Fruit fly (Drosophila melanogaster) whole organism, wandering third instar larva: ENCODE data around the gene Trissin.

Source experiments
- Dfd ChIP-seq: fragments of >200 bp; optimal IDR thresholded peaks from 2 replicates; lab custom pipeline; 2017; ENCODE audit warnings: missing biosample characterization, missing genetic modification characterization
- GATAd ChIP-seq: sonication (Bioruptor generic); optimal IDR thresholded peaks from 2 replicates; lab custom pipeline; 2016; ENCODE audit warnings: missing biosample characterization, missing genetic modification characterization
- Myc ChIP-seq: fragments of >200 bp; optimal IDR thresholded peaks from 2 replicates; lab custom pipeline; 2017
- Rel ChIP-seq, 2 experiments: fragments of 200-800 bp; sonication (Bioruptor generic) in 1 of 2; optimal IDR thresholded peaks; 2 replicates in 1 of 2; 3 replicates in 1 of 2; lab custom pipeline; 2016 to 2019; ENCODE audit warnings: mild to moderate bottlenecking in 2 of 2, missing biosample characterization in 2 of 2, missing genetic modification characterization in 2 of 2, moderate library complexity in 1 of 2
- Vsx2 ChIP-seq: fragments of 200-300, 225-300 bp; sonication (Bioruptor generic); optimal IDR thresholded peaks from 2 replicates; lab custom pipeline; 2018; ENCODE audit warnings: missing biosample characterization, missing genetic modification characterization; ENCODE audit not compliant: partially characterized antibody
- brk ChIP-seq: fragments of 200-800 bp; sonication (Bioruptor generic); optimal IDR thresholded peaks from 2 replicates; lab custom pipeline; 2016; ENCODE audit warnings: missing biosample characterization, mild to moderate bottlenecking, missing genetic modification characterization
- fru ChIP-seq: fragments of 200-800 bp; sonication (Bioruptor generic); optimal IDR thresholded peaks from 3 replicates; lab custom pipeline; 2016; ENCODE audit warnings: missing biosample characterization, mild to moderate bottlenecking, missing genetic modification characterization
- jim ChIP-seq: fragments of 175-275, 200-325 bp; sonication (Bioruptor generic); optimal IDR thresholded peaks from 2 replicates; lab custom pipeline; 2016; ENCODE audit warnings: missing biosample characterization, mild to moderate bottlenecking, missing genetic modification characterization
- rgr ChIP-seq: fragments of 200-800 bp; sonication (Bioruptor generic); optimal IDR thresholded peaks from 3 replicates; lab custom pipeline; 2016; ENCODE audit warnings: missing biosample characterization, mild to moderate bottlenecking, missing genetic modification characterization

dm6 chr3R:15512249-15512648, 27.1 kb upstream of the Trissin start:
- no peak for TF ChIP-seq fru (GFP tag; lab: Kevin White, UChicago)
- no peak for TF ChIP-seq Myc (lab: Kevin White, UChicago)
- TF ChIP-seq Vsx2 (GFP tag; lab: Kevin White, UChicago) = no peak
- TF ChIP-seq Dfd (GFP tag; lab: Kevin White, UChicago) = no peak
- no peak for TF ChIP-seq jim (GFP tag; lab: Kevin White, UChicago)
- TF ChIP-seq rgr (GFP tag; lab: Kevin White, UChicago) = no peak
- no peak for TF ChIP-seq brk (GFP tag; lab: Kevin White, UChicago)
- no peak for TF ChIP-seq Rel (GFP tag; optimal IDR thresholded peaks at IDR 0.05; lab: Kevin White, UChicago)
- TF ChIP-seq Rel (tag; optimal IDR thresholded peaks at IDR 0.05; lab: Kevin White, UChicago) = no peak
- no peak for TF ChIP-seq GATAd
